Worm (Caenorhabditis elegans) whole organism, L3 larva: ENCODE measurements around the gene dars-2.
A peak's percentile ranks its signal among the peaks of the same experiment; 100 is the strongest.

Experiments
- ZK546.5 ChIP-seq: sonication (generic microtip); optimal IDR thresholded peaks from 2 replicates; lab custom pipeline; 2017; ENCODE audit warnings: missing biosample characterization, missing genetic modification characterization
- egl-27 ChIP-seq: sonication (generic microtip); optimal IDR thresholded peaks from 4 replicates; lab custom pipeline; 2017; ENCODE audit warnings: missing biosample characterization, missing genetic modification reagents, missing genetic modification characterization
- elt-1 ChIP-seq: fragments of 150-350 bp; optimal IDR thresholded peaks from 2 replicates; lab custom pipeline; 2014; ENCODE audit warnings: missing biosample characterization, missing genetic modification characterization
- elt-3 ChIP-seq, 3 experiments: fragments of 150-350 bp in 1 of 3; sonication (generic microtip) in 2 of 3; optimal IDR thresholded peaks; 2 replicates in 2 of 3; 4 replicates in 1 of 3; lab custom pipeline; 2014 to 2017; ENCODE audit warnings: missing biosample characterization in 3 of 3, missing genetic modification characterization in 3 of 3
- fkh-10 ChIP-seq: sonication (generic microtip); optimal IDR thresholded peaks from 2 replicates; lab custom pipeline; 2017; ENCODE audit warnings: missing biosample characterization, missing genetic modification reagents, missing genetic modification characterization
- jun-1 ChIP-seq: fragments of 150-350 bp; optimal IDR thresholded peaks from 2 replicates; lab custom pipeline; 2014; ENCODE audit warnings: missing biosample characterization, missing genetic modification reagents, missing genetic modification characterization
- lin-39 ChIP-seq: fragments of 150-350 bp; optimal IDR thresholded peaks from 2 replicates; lab custom pipeline; 2018; ENCODE audit warnings: missing biosample characterization, missing genetic modification reagents, missing genetic modification characterization
- nhr-23 ChIP-seq: fragments of 150-350 bp; optimal IDR thresholded peaks from 2 replicates; lab custom pipeline; 2014; ENCODE audit warnings: missing biosample characterization, missing genetic modification reagents, missing genetic modification characterization
- nhr-25 ChIP-seq: sonication (generic microtip); optimal IDR thresholded peaks from 2 replicates; lab custom pipeline; 2017; ENCODE audit warnings: missing biosample characterization, missing genetic modification characterization
- pha-4 ChIP-seq: fragments of 150-350 bp; optimal IDR thresholded peaks from 2 replicates; lab custom pipeline; 2014; ENCODE audit warnings: missing biosample characterization, missing genetic modification reagents, missing genetic modification characterization
- unc-39 ChIP-seq: sonication (generic microtip); optimal IDR thresholded peaks from 4 replicates; lab custom pipeline; 2017; ENCODE audit warnings: missing biosample characterization, missing genetic modification characterization

DNA sequence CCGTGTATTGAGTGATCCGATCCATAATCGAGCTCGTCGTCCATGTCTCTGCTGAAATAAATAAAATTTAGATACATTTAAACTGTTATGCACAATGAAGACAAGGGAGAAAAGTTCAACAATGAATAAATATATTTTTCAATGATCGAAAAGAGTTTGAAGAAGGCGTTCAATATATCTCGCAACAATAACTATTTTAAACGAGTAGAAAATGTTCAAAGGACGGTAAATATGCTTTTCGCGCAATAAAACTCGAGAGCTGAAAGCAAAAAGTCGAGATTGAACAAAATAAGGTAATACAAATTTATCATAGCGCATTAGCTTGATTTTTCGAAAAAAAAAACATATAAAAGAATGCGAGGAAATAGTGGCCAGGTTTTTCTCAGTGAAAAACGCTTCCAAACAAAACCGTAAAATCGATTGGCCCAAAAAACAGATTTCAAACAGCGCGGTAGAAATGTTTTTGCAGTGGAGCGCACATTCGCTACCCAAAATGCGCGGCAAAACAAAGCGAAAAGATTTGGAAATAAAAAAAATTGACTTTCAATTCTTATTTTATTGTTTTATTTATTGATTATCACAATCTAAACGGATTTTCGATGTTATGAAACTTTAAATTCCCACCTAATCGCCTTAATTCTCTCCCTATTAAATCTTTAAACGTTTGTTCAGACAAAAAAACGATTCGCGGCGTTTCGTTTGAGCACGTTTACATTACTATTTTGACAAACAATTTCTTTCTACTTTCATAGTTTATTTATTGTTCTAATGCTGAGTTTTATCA is 7.5 kb upstream of the dars-2 start, which contains the start of the genes kup-1 and F10C2.4:
- TF ChIP-seq elt-1 (tag; lab: Kevin White, UChicago) (no peak), pha-4 (peak; percentile 64), elt-3 (tag; optimal IDR thresholded peaks at IDR 0.05; lab: Kevin White, UChicago) (no peak), nhr-25 (peak; percentile 36), ZK546.5 (tag; lab: Kevin White, UChicago) (no peak), egl-27 (tag; lab: Kevin White, UChicago) (no peak), lin-39 (tag; lab: Kevin White, UChicago) (no peak), unc-39 (tag; lab: Kevin White, UChicago) (no peak), nhr-23 (tag; lab: Kevin White, UChicago) (peak; percentile 61), jun-1 (no peak), fkh-10 (GFP tag; lab: Kevin White, UChicago) (no peak)
